Fruit fly (Drosophila melanogaster): ENCODE measurements around the gene CG31624.

The CG31624 gene

dm6 chr2L:21220396-21220795 lies 20.2 kb upstream of the CG31624 start, which contains the start of gene Atg18b (continued):
- TF ChIP-seq CG15269 (tag; optimal IDR thresholded peaks at IDR 0.05), result no peak

DNA sequence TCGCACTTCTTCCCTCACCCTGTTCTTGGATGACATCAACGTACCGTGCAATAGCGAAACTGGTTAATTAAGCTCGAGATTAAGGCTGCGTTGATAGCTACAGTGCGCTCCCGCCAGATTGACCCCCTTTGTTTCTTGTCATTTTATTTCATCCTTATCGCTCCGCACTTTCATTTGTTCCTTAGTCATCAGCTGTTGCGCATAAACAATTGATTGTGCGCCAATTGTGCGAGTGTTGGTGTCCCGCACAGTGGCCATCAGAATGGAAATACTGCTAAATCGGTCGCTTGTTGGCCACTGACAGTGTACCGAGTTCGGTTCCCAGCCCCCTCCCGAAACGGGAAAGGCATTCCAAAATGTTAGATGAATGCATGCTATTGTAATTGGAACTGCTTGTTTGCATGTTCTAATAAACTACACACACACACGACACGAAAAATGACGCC lies 19.5 kb upstream of the CG31624 start:
- TF ChIP-seq CG12769 (tag; optimal IDR thresholded peaks at IDR 0.05), result peak; percentile 72
- TF ChIP-seq CG11695 (GFP tag; IDR thresholded peaks at IDR 0.05), result no peak; the same call in 1 of the 3 replicates
- TF ChIP-seq abd-A (tag; optimal IDR thresholded peaks at IDR 0.05), result peak; percentile 18
- TF ChIP-seq az2 (GFP tag; optimal IDR thresholded peaks at IDR 0.05), result no peak
- no peak for TF ChIP-seq run (tag; optimal IDR thresholded peaks at IDR 0.05)
- peak; percentile 42 for TF ChIP-seq pfk (GFP tag; optimal IDR thresholded peaks at IDR 0.05)
- peak; percentile 3 for TF ChIP-seq CG6813 (GFP tag; optimal IDR thresholded peaks at IDR 0.05)
- 0 out of 2 replicates have a peak, but pooled peaks have one; percentile 28 for TF ChIP-seq Drgx (GFP tag; IDR thresholded peaks at IDR 0.05)
- TF ChIP-seq ken (GFP tag; IDR thresholded peaks at IDR 0.05), result peak; percentile 21; the same call in 1 of the 3 replicates
- TF ChIP-seq CG17912 (GFP tag; optimal IDR thresholded peaks at IDR 0.05), result no peak
- no peak for TF ChIP-seq Sin3A (optimal IDR thresholded peaks at IDR 0.05)
- peak; percentile 29 for TF ChIP-seq cwo (GFP tag; optimal IDR thresholded peaks at IDR 0.05)
- TF ChIP-seq nom (GFP tag; optimal IDR thresholded peaks at IDR 0.05), result peak; percentile 21
- TF ChIP-seq so (GFP tag; IDR thresholded peaks at IDR 0.05), result no peak
- TF ChIP-seq ci (GFP tag; IDR thresholded peaks at IDR 0.05), result 0 out of 3 replicates have a peak, but pooled peaks have one; percentile 17
- TF ChIP-seq unpg (GFP tag; optimal IDR thresholded peaks at IDR 0.05), result no peak
- TF ChIP-seq CG7372 (GFP tag; IDR thresholded peaks at IDR 0.05), result no peak
- no peak for TF ChIP-seq CG8388 (GFP tag; optimal IDR thresholded peaks at IDR 0.05)
- TF ChIP-seq CG17385 (GFP tag; optimal IDR thresholded peaks at IDR 0.05), result peak; percentile 15
- TF ChIP-seq CG4328 (GFP tag; optimal IDR thresholded peaks at IDR 0.05), result peak; percentile 5
- 0 out of 2 replicates have a peak, but pooled peaks have one; percentile 30 for TF ChIP-seq slbo (GFP tag; IDR thresholded peaks at IDR 0.05)
- 0 out of 2 replicates have a peak, but pooled peaks have one; percentile 21 for TF ChIP-seq seq (GFP tag; IDR thresholded peaks at IDR 0.05)
- no peak for TF ChIP-seq wek (GFP tag; optimal IDR thresholded peaks at IDR 0.05)
- no peak for TF ChIP-seq Side (GFP tag; optimal IDR thresholded peaks at IDR 0.05)
- TF ChIP-seq Dek (tag; optimal IDR thresholded peaks at IDR 0.05), result no peak
- no peak for TF ChIP-seq CG6272 (GFP tag; IDR thresholded peaks at IDR 0.05)
- TF ChIP-seq CG17328 (GFP tag; IDR thresholded peaks at IDR 0.05), result peak; percentile 15; the same call in 1 of the 2 replicates
- TF ChIP-seq CG3281 (GFP tag; optimal IDR thresholded peaks at IDR 0.05), result peak; percentile 36
- TF ChIP-seq CG12236 (GFP tag; optimal IDR thresholded peaks at IDR 0.05), result no peak
- peak; percentile 41; the same call in 1 of the 2 replicates for TF ChIP-seq Bgb (GFP tag; IDR thresholded peaks at IDR 0.05; ENCODE audit: partially characterized antibody)
- peak; percentile 52 for TF ChIP-seq CG18599 (GFP tag; optimal IDR thresholded peaks at IDR 0.05)
- TF ChIP-seq lab (GFP tag; optimal IDR thresholded peaks at IDR 0.05), result peak; percentile 35
- peak; percentile 76 for TF ChIP-seq grau (tag; optimal IDR thresholded peaks at IDR 0.05)
- peak; percentile 34 for TF ChIP-seq B-H2 (GFP tag; optimal IDR thresholded peaks at IDR 0.05)
- TF ChIP-seq Rfx (GFP tag; IDR thresholded peaks at IDR 0.05), result peak; percentile 21; the same call in 1 of the 2 replicates
- TF ChIP-seq NfI (GFP tag; optimal IDR thresholded peaks at IDR 0.05), result peak; percentile 12
- no peak for TF ChIP-seq Kr (GFP tag; optimal IDR thresholded peaks at IDR 0.05)
- no peak for TF ChIP-seq CG8281 (tag; optimal IDR thresholded peaks at IDR 0.05)
- TF ChIP-seq exex (tag; optimal IDR thresholded peaks at IDR 0.05), result peak; percentile 1
- no peak for TF ChIP-seq ac (GFP tag; optimal IDR thresholded peaks at IDR 0.05)
- TF ChIP-seq tll (GFP tag; optimal IDR thresholded peaks at IDR 0.05), result no peak
- TF ChIP-seq sug (tag; optimal IDR thresholded peaks at IDR 0.05), result peak; percentile 52
- TF ChIP-seq pho (GFP tag; optimal IDR thresholded peaks at IDR 0.05), result no peak
- no peak for TF ChIP-seq schlank (tag; optimal IDR thresholded peaks at IDR 0.05)
- 0 out of 3 replicates have a peak, but pooled peaks have one; percentile 23 for TF ChIP-seq CG6791 (GFP tag; IDR thresholded peaks at IDR 0.05; ENCODE audit: partially characterized antibody)
- TF ChIP-seq Antp (GFP tag; optimal IDR thresholded peaks at IDR 0.05), result no peak
